Fruit fly (Drosophila melanogaster): ENCODE data around the gene CG32808.

Gene CG32808

DNA sequence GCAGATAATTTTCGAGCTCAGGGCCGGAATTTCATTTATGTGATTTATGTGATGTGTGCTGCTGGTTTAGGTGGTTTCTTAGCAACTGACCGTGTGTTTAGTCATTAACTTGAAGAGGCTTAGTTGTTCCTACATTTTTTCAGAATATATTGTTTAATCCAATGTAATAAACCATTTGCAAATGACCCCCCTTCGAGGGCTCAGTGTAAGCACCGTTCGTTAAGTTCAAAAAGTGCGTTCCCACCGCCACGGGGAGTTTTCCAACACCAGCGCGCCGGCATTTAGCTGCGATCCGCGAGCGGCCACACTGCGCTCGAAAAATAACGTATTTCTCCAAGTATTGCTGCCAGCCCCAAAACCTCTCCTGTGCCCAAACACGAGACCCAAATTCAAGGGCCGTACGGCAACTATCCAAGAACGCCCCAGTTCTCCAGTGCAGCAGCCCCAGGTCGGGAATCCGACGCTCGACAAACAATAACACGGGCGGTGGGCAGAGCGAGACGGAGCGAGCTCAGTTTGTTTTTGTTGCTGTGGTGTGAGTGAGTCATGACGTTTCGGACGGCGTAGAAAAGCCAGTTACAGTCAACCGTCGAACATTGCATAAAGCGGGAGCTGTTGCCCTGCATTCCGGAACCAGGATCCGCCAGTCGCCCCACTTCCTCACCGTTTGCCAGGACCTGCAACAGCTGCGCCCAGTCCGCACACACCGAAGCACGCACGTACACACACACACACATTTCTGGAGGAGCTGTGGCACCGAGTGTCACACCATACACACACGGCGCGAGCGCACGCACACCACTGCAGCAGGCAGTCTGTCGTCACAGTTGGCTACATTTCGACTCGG, 8.9 kb upstream of the CG32808 start, which contains the start of gene rush (continued):
- TF ChIP-seq chif (GFP tag; optimal IDR thresholded peaks at IDR 0.05) = peak in 1 of 2 experiments; percentile 4
- no peak for TF ChIP-seq Bgb (GFP tag; IDR thresholded peaks at IDR 0.05; ENCODE audit: partially characterized antibody)
- TF ChIP-seq vvl (GFP tag; IDR thresholded peaks at IDR 0.05) = peak; percentile 52; the same call in 1 of the 2 replicates
- TF ChIP-seq Optix (GFP tag; IDR thresholded peaks at IDR 0.05) = 0 out of 3 replicates have a peak, but pooled peaks have one; percentile 7
- peak; percentile 9 for TF ChIP-seq CG2712 (tag; optimal IDR thresholded peaks at IDR 0.05)
- peak; percentile 48 for TF ChIP-seq Ets97D (GFP tag; optimal IDR thresholded peaks at IDR 0.05)
- no peak for TF ChIP-seq crol (GFP tag; IDR thresholded peaks at IDR 0.05)
- TF ChIP-seq ac (GFP tag; optimal IDR thresholded peaks at IDR 0.05) = no peak
- TF ChIP-seq Neu2 (GFP tag; optimal IDR thresholded peaks at IDR 0.05; ENCODE audit: borderline replicate concordance) = no peak
- no peak for TF ChIP-seq CG10274 (GFP tag; optimal IDR thresholded peaks at IDR 0.05)
- no peak for TF ChIP-seq BtbVII (GFP tag; optimal IDR thresholded peaks at IDR 0.05)
- TF ChIP-seq slp2 (GFP tag; optimal IDR thresholded peaks at IDR 0.05) = peak; percentile 16
- TF ChIP-seq Meics (GFP tag; optimal IDR thresholded peaks at IDR 0.05) = no peak
- TF ChIP-seq CG8924 (tag; optimal IDR thresholded peaks at IDR 0.05) = no peak
- no peak for TF ChIP-seq CG8359 (GFP tag; optimal IDR thresholded peaks at IDR 0.05; ENCODE audit: borderline replicate concordance)
- TF ChIP-seq CoRest (tag; optimal IDR thresholded peaks at IDR 0.05) = peak; percentile 44
- peak; percentile 8 for TF ChIP-seq Mad (GFP tag; optimal IDR thresholded peaks at IDR 0.05)
- peak; percentile 24 for TF ChIP-seq HLH54F (GFP tag; optimal IDR thresholded peaks at IDR 0.05)
- TF ChIP-seq insv (GFP tag; optimal IDR thresholded peaks at IDR 0.05) = no peak
- no peak for TF ChIP-seq gt (GFP tag; IDR thresholded peaks at IDR 0.05)
- TF ChIP-seq CG1603 (tag; optimal IDR thresholded peaks at IDR 0.05) = peak; percentile 57
- TF ChIP-seq CG9437 (GFP tag; optimal IDR thresholded peaks at IDR 0.05) = no peak
- TF ChIP-seq CG10431 (GFP tag; optimal IDR thresholded peaks at IDR 0.05) = no peak
- TF ChIP-seq CG7556 (GFP tag; optimal IDR thresholded peaks at IDR 0.05) = no peak
- no peak for TF ChIP-seq jigr1 (GFP tag; IDR thresholded peaks at IDR 0.05)
- TF ChIP-seq Scr (GFP tag; IDR thresholded peaks at IDR 0.05; ENCODE audit: partially characterized antibody) = no peak
- TF ChIP-seq pb (GFP tag; optimal IDR thresholded peaks at IDR 0.05) = no peak
- no peak for TF ChIP-seq CG17612 (GFP tag; IDR thresholded peaks at IDR 0.05)
- no peak for TF ChIP-seq croc (GFP tag; conservative IDR thresholded peaks at IDR 0.05)
- TF ChIP-seq CG6654 (GFP tag; optimal IDR thresholded peaks at IDR 0.05) = no peak
- no peak for TF ChIP-seq ash1 (GFP tag; optimal IDR thresholded peaks at IDR 0.05)
- TF ChIP-seq CG17912 (GFP tag; optimal IDR thresholded peaks at IDR 0.05) = no peak
- TF ChIP-seq sim (GFP tag; IDR thresholded peaks at IDR 0.05) = no peak
- no peak for TF ChIP-seq en (GFP tag; optimal IDR thresholded peaks at IDR 0.05)
- TF ChIP-seq pnt (GFP tag; optimal IDR thresholded peaks at IDR 0.05) = peak; percentile 24
- TF ChIP-seq bsh (GFP tag; optimal IDR thresholded peaks at IDR 0.05) = peak in 1 of 2 experiments; percentile 26
- no peak for TF ChIP-seq Atf3 (GFP tag; optimal IDR thresholded peaks at IDR 0.05)
- TF ChIP-seq lilli (GFP tag; optimal IDR thresholded peaks at IDR 0.05) = peak; percentile 63
- TF ChIP-seq dpn (GFP tag; optimal IDR thresholded peaks at IDR 0.05) = peak; percentile 13 to 27
- no peak for TF ChIP-seq Rx (GFP tag; IDR thresholded peaks at IDR 0.05)
- no peak for TF ChIP-seq nerfin-1 (tag; optimal IDR thresholded peaks at IDR 0.05)
- TF ChIP-seq dati (GFP tag; IDR thresholded peaks at IDR 0.05) = no peak
- TF ChIP-seq h (optimal IDR thresholded peaks at IDR 0.05) = no peak
- no peak for TF ChIP-seq Ada2b (GFP tag; IDR thresholded peaks at IDR 0.05)
- peak; percentile 12 for TF ChIP-seq CG12942 (GFP tag; optimal IDR thresholded peaks at IDR 0.05)
- TF ChIP-seq CG31365 (tag; optimal IDR thresholded peaks at IDR 0.05) = no peak
- TF ChIP-seq phol (tag; optimal IDR thresholded peaks at IDR 0.05) = peak; percentile 38
- no peak for TF ChIP-seq CG5953 (GFP tag; IDR thresholded peaks at IDR 0.05)
- no peak for TF ChIP-seq GATAe (GFP tag; conservative IDR thresholded peaks at IDR 0.05)
- no peak for TF ChIP-seq vfl (GFP tag; optimal IDR thresholded peaks at IDR 0.05)
